Fruit fly (Drosophila melanogaster): ENCODE data around the gene SLIRP2.

SLIRP2 gene

DNA sequence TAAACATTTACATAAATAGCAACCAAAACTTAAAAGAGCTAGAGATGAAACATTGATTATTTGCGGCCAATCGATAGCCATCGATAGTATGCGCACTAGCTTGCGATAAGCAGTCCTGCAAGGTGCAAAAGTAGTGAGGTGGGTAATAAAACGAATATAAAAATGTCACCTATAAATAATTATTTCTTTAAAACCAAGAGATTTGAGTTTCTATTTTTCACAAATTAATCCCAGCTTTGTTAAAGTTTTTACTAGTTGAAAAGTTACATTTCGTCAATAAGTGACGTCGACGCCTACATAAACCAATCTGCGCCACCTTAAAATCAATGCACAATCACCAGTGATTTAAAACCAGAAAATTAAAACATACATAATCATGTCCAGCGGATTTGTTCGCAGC lies at the start of gene SLIRP2, which contains the start of gene Mkk4 (continued):
- TF ChIP-seq slou (GFP tag; optimal IDR thresholded peaks at IDR 0.05), result peak; percentile 98
- TF ChIP-seq ap (GFP tag; IDR thresholded peaks at IDR 0.05), result peak; percentile 98
- TF ChIP-seq Adf1 (GFP tag; IDR thresholded peaks at IDR 0.05), result peak; percentile 89
- TF ChIP-seq az2 (GFP tag; optimal IDR thresholded peaks at IDR 0.05), result peak; percentile 99
- TF ChIP-seq Hmr (GFP tag; optimal IDR thresholded peaks at IDR 0.05), result peak; percentile 98
- TF ChIP-seq CG6689 (GFP tag; IDR thresholded peaks at IDR 0.05), result peak; percentile 100
- TF ChIP-seq CG7745 (tag; optimal IDR thresholded peaks at IDR 0.05), result peak; percentile 80
- TF ChIP-seq ewg (GFP tag; optimal IDR thresholded peaks at IDR 0.05), result peak; percentile 98
- peak; percentile 99 for TF ChIP-seq cato (GFP tag; optimal IDR thresholded peaks at IDR 0.05; ENCODE audit: borderline replicate concordance)
- peak; percentile 100 for TF ChIP-seq CG30403 (GFP tag; optimal IDR thresholded peaks at IDR 0.05)
- peak; percentile 99 for TF ChIP-seq ind (GFP tag; optimal IDR thresholded peaks at IDR 0.05)
- TF ChIP-seq da (GFP tag; optimal IDR thresholded peaks at IDR 0.05), result peak; percentile 97
- peak; percentile 69 for TF ChIP-seq hkb (optimal IDR thresholded peaks at IDR 0.05)
- TF ChIP-seq hkb (GFP tag; IDR thresholded peaks at IDR 0.05), result peak; percentile 99
- peak; percentile 97 for TF ChIP-seq onecut (GFP tag; IDR thresholded peaks at IDR 0.05)
- peak; percentile 99 for TF ChIP-seq otp (GFP tag; IDR thresholded peaks at IDR 0.05)
- peak; percentile 95 for TF ChIP-seq Hand (GFP tag; optimal IDR thresholded peaks at IDR 0.05)
- TF ChIP-seq CG11456 (GFP tag; IDR thresholded peaks at IDR 0.05), result peak; percentile 99
- peak; percentile 95 for TF ChIP-seq Vsx1 (GFP tag; optimal IDR thresholded peaks at IDR 0.05)
- TF ChIP-seq ase (GFP tag; IDR thresholded peaks at IDR 0.05), result peak; percentile 99
- peak; percentile 96 for TF ChIP-seq Doc2 (GFP tag; IDR thresholded peaks at IDR 0.05)
- peak; percentile 99 for TF ChIP-seq Chrac-16 (GFP tag; optimal IDR thresholded peaks at IDR 0.05)
- TF ChIP-seq CG12299 (tag; optimal IDR thresholded peaks at IDR 0.05), result peak; percentile 98
- TF ChIP-seq oc (tag; optimal IDR thresholded peaks at IDR 0.05), result peak; percentile 99
- TF ChIP-seq Drgx (GFP tag; IDR thresholded peaks at IDR 0.05), result peak; percentile 98
- TF ChIP-seq CG10565 (GFP tag; optimal IDR thresholded peaks at IDR 0.05), result peak; percentile 97
- TF ChIP-seq Scr (GFP tag; IDR thresholded peaks at IDR 0.05; ENCODE audit: partially characterized antibody), result peak; percentile 87
- TF ChIP-seq stwl (tag; optimal IDR thresholded peaks at IDR 0.05), result peak; percentile 90
- TF ChIP-seq MBD-R2 (GFP tag; IDR thresholded peaks at IDR 0.05), result peak; percentile 100
- TF ChIP-seq sna (GFP tag; IDR thresholded peaks at IDR 0.05; ENCODE audit: partially characterized antibody), result peak; percentile 83
- TF ChIP-seq D (optimal IDR thresholded peaks at IDR 0.05), result no peak
- peak; percentile 98 for TF ChIP-seq D (GFP tag; optimal IDR thresholded peaks at IDR 0.05)
- peak; percentile 98 for TF ChIP-seq B-H1 (GFP tag; IDR thresholded peaks at IDR 0.05)
- TF ChIP-seq usp (GFP tag; optimal IDR thresholded peaks at IDR 0.05), result no peak
- peak; percentile 92 for TF ChIP-seq amos (GFP tag; IDR thresholded peaks at IDR 0.05; ENCODE audit: partially characterized antibody)
- peak; percentile 98 for TF ChIP-seq shn (GFP tag; optimal IDR thresholded peaks at IDR 0.05)
- TF ChIP-seq eve (GFP tag; optimal IDR thresholded peaks at IDR 0.05), result peak in 1 of 2 experiments; percentile 7
- peak; percentile 99 for TF ChIP-seq CG11695 (GFP tag; IDR thresholded peaks at IDR 0.05)
- peak; percentile 78; the same call in 2 of the 3 replicates for TF ChIP-seq z (GFP tag; IDR thresholded peaks at IDR 0.05)
- peak; percentile 99 for TF ChIP-seq Sox102F (GFP tag; optimal IDR thresholded peaks at IDR 0.05)
- no peak for TF ChIP-seq CG8478 (optimal IDR thresholded peaks at IDR 0.05)
- TF ChIP-seq pnt (GFP tag; optimal IDR thresholded peaks at IDR 0.05), result peak; percentile 98
- peak; percentile 98 for TF ChIP-seq croc (GFP tag; conservative IDR thresholded peaks at IDR 0.05)
- TF ChIP-seq NC2β (GFP tag; optimal IDR thresholded peaks at IDR 0.05), result peak; percentile 98
- peak; percentile 98 for TF ChIP-seq CG10543 (GFP tag; optimal IDR thresholded peaks at IDR 0.05)
- peak; percentile 73 for TF ChIP-seq pros (GFP tag; optimal IDR thresholded peaks at IDR 0.05)
- peak in 1 of 2 experiments; percentile 49 for TF ChIP-seq Dfd (GFP tag; optimal IDR thresholded peaks at IDR 0.05)
- peak; percentile 97 for TF ChIP-seq salm (tag; optimal IDR thresholded peaks at IDR 0.05)
- TF ChIP-seq bowl (GFP tag; IDR thresholded peaks at IDR 0.05), result peak; percentile 97
- TF ChIP-seq Mad (GFP tag; optimal IDR thresholded peaks at IDR 0.05), result peak; percentile 99
- peak; percentile 97 for TF ChIP-seq ro (GFP tag; IDR thresholded peaks at IDR 0.05)
- peak; percentile 92 for TF ChIP-seq luna (GFP tag; optimal IDR thresholded peaks at IDR 0.05)
- peak; percentile 98 for TF ChIP-seq CrebB (tag; optimal IDR thresholded peaks at IDR 0.05)

Measured in whole organism, embryonic.